Worm (Caenorhabditis elegans) whole organism, L4 larva: Measurements from ENCODE around the gene R10D12.7.

Experiments
- ZK546.5 ChIP-seq, 2 experiments: sonication (generic microtip); optimal IDR thresholded peaks; 2 replicates each; lab custom pipeline; 2017; ENCODE audit warnings: missing biosample characterization in 2 of 2, missing genetic modification characterization in 2 of 2
- ceh-62 ChIP-seq: sonication (generic microtip); optimal IDR thresholded peaks from 2 replicates; lab custom pipeline; 2017; ENCODE audit warnings: missing biosample characterization, missing genetic modification characterization
- ceh-82 ChIP-seq: sonication (generic microtip); optimal IDR thresholded peaks from 2 replicates; lab custom pipeline; 2017; ENCODE audit warnings: missing biosample characterization, missing genetic modification characterization
- ces-1 ChIP-seq: fragments of 150-350 bp; sonication (generic microtip); optimal IDR thresholded peaks from 4 replicates; lab custom pipeline; 2014; ENCODE audit warnings: missing biosample characterization, missing genetic modification reagents, missing genetic modification characterization
- daf-12 ChIP-seq: fragments of 150-350 bp; optimal IDR thresholded peaks from 2 replicates; lab custom pipeline; 2014; ENCODE audit warnings: missing biosample characterization, missing genetic modification reagents, missing genetic modification characterization
- fkh-10 ChIP-seq: fragments of 150-350 bp; optimal IDR thresholded peaks from 2 replicates; lab custom pipeline; 2014; ENCODE audit warnings: missing biosample characterization, missing genetic modification reagents, missing genetic modification characterization
- lsy-2 ChIP-seq, 2 experiments: fragments of 150-350 bp in 1 of 2; sonication (generic microtip) in 1 of 2; optimal IDR thresholded peaks; 2 replicates each; lab custom pipeline; 2014 to 2017; ENCODE audit warnings: missing biosample characterization in 2 of 2, missing genetic modification characterization in 2 of 2
- nhr-76 ChIP-seq: fragments of 150-350 bp; optimal IDR thresholded peaks from 2 replicates; lab custom pipeline; 2014; ENCODE audit warnings: missing biosample characterization, missing genetic modification characterization
- pqm-1 ChIP-seq: sonication (generic microtip); optimal IDR thresholded peaks from 2 replicates; lab custom pipeline; 2017; ENCODE audit warnings: missing biosample characterization, missing genetic modification characterization

ce11 chrV:13993478-13993877 lies 43.6 kb downstream of the R10D12.7 start:
- TF ChIP-seq fkh-10 (GFP tag; lab: Kevin White, UChicago): no peak
- no peak for TF ChIP-seq pqm-1 (tag; lab: Kevin White, UChicago)
- no peak for TF ChIP-seq nhr-76
- no peak for TF ChIP-seq ceh-82 (tag; lab: Kevin White, UChicago)
- TF ChIP-seq ces-1 (GFP tag; lab: Kevin White, UChicago): no peak
- TF ChIP-seq ceh-62 (tag; lab: Kevin White, UChicago): no peak
- no peak for TF ChIP-seq ZK546.5 (tag; optimal IDR thresholded peaks at IDR 0.05; lab: Kevin White, UChicago)
- no peak for TF ChIP-seq lsy-2 (tag; optimal IDR thresholded peaks at IDR 0.05; lab: Kevin White, UChicago)
- no peak for TF ChIP-seq daf-12 (tag; lab: Kevin White, UChicago)
